Fruit fly (Drosophila melanogaster): ENCODE data around the gene CG3009.

DNA sequence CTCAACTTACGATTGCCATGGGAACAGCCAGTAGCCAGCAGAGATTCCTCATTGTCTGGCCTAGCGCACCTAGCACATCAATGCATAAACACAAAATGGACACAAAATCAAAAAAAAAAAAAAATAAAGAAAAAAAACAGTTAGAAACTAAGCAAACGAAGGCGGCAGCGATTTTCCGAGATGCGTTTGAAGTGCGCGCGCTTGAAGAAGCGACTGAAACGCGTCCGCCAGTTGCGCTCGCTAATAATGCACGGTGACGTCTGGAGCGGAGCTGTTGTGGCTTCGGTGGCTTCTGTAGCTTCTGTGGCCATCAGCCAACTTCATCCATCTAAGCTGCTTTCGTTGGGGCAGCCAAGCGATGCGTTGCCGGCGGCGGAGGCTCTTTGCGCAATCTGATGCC is 12.1 kb downstream of the CG3009 start, which contains the start of gene CG15473:
- TF ChIP-seq psq (optimal IDR thresholded peaks at IDR 0.05) = no peak
- TF ChIP-seq ttk (optimal IDR thresholded peaks at IDR 0.05) = no peak

All from Kc167 (cell line).